Worm (Caenorhabditis elegans) whole organism, young adult: ENCODE data around the gene crb-1.
A peak's percentile ranks its signal among the peaks of the same experiment; 100 is the strongest.

ENCODE experiments used
- D2030.7 ChIP-seq: fragments of 200-800 bp; sonication (Bioruptor generic); IDR thresholded peaks from 2 replicates; pipeline ENCODE4 v1.3.6; 2022; ENCODE audit warnings: missing genetic modification reagents, missing genetic modification characterization, missing compliant biosample characterization
- F22D6.2 ChIP-seq: sonication (generic microtip); optimal IDR thresholded peaks from 2 replicates; lab custom pipeline; 2016; ENCODE audit warnings: mild to moderate bottlenecking, missing genetic modification characterization, missing compliant biosample characterization
- F23B12.7 ChIP-seq: sonication (generic microtip); optimal IDR thresholded peaks from 2 replicates; lab custom pipeline; 2017; ENCODE audit warnings: missing genetic modification characterization, mild to moderate bottlenecking, missing compliant biosample characterization, antibody characterized with exemption, moderate library complexity; ENCODE audit not compliant: insufficient read depth
- F57C9.4 ChIP-seq: sonication (generic microtip); optimal IDR thresholded peaks from 2 replicates; lab custom pipeline; 2017; ENCODE audit warnings: mild to moderate bottlenecking, missing genetic modification characterization, missing compliant biosample characterization
- K11D2.4 ChIP-seq: fragments of 200-800 bp; sonication (Bioruptor generic); IDR thresholded peaks from 2 replicates; pipeline ENCODE4 v1.3.6; 2022; ENCODE audit warnings: missing genetic modification reagents, missing genetic modification characterization, missing compliant biosample characterization
- K12H6.12 ChIP-seq: fragments of 200-800 bp; sonication (Bioruptor generic); optimal IDR thresholded peaks from 2 replicates; lab custom pipeline; 2018; ENCODE audit warnings: mild to moderate bottlenecking, missing genetic modification characterization, missing compliant biosample characterization
- Y53G8AR.9 ChIP-seq: fragments of 200-800 bp; sonication (Bioruptor generic); conservative IDR thresholded peaks from 2 replicates; pipeline ENCODE4 v1.3.6; 2022; ENCODE audit warnings: missing genetic modification reagents, missing genetic modification characterization, missing compliant biosample characterization
- aptf-2 ChIP-seq: fragments of 200-800 bp; sonication (Bioruptor generic); conservative IDR thresholded peaks from 2 replicates; pipeline ENCODE4 v1.3.6; 2022; ENCODE audit warnings: missing genetic modification reagents, missing genetic modification characterization, missing compliant biosample characterization
- aptf-3 ChIP-seq: fragments of 200-800 bp; sonication (Bioruptor generic); IDR thresholded peaks from 2 replicates; pipeline ENCODE4 v1.3.6; 2022; ENCODE audit warnings: missing genetic modification characterization, missing compliant biosample characterization
- attf-5 ChIP-seq: fragments of 200-800 bp; sonication (Bioruptor generic); optimal IDR thresholded peaks from 2 replicates; lab custom pipeline; 2018; ENCODE audit warnings: mild to moderate bottlenecking, missing genetic modification characterization, missing compliant biosample characterization
- bed-1 ChIP-seq: fragments of 200-800 bp; sonication (Bioruptor generic); IDR thresholded peaks from 2 replicates; pipeline ENCODE4 v1.3.6; 2022; ENCODE audit warnings: missing genetic modification reagents, missing genetic modification characterization, missing compliant biosample characterization
- bed-2 ChIP-seq: fragments of 200-800 bp; sonication (Bioruptor generic); IDR thresholded peaks from 2 replicates; pipeline ENCODE4 v1.3.6; 2022; ENCODE audit warnings: missing genetic modification reagents, missing genetic modification characterization, missing compliant biosample characterization
- ccch-3 ChIP-seq: fragments of 200-800 bp; sonication (Bioruptor generic); optimal IDR thresholded peaks from 2 replicates; lab custom pipeline; 2018; ENCODE audit warnings: mild to moderate bottlenecking, missing genetic modification characterization, missing compliant biosample characterization
- ceh-27 ChIP-seq: fragments of 200-800 bp; sonication (Bioruptor generic); optimal IDR thresholded peaks from 2 replicates; lab custom pipeline; 2018; ENCODE audit warnings: mild to moderate bottlenecking, missing genetic modification characterization, moderate library complexity, missing compliant biosample characterization
- ceh-58 ChIP-seq: fragments of 200-800 bp; sonication (Bioruptor generic); IDR thresholded peaks from 2 replicates; pipeline ENCODE4 v1.3.6; 2022; ENCODE audit warnings: missing genetic modification characterization, missing compliant biosample characterization
- ceh-91 ChIP-seq: fragments of 200-800 bp; sonication (Bioruptor generic); IDR thresholded peaks from 2 replicates; pipeline ENCODE4 v1.3.6; 2022; ENCODE audit warnings: missing genetic modification reagents, missing genetic modification characterization, missing compliant biosample characterization
- die-1 ChIP-seq: sonication (generic microtip); optimal IDR thresholded peaks from 2 replicates; lab custom pipeline; 2016; ENCODE audit warnings: missing genotype, mild to moderate bottlenecking, missing genetic modification characterization, missing compliant biosample characterization
- egl-18 ChIP-seq: fragments of 200-800 bp; sonication (Bioruptor generic); IDR thresholded peaks from 2 replicates; pipeline ENCODE4 v1.3.6; 2022; ENCODE audit warnings: missing genetic modification reagents, missing genetic modification characterization, missing compliant biosample characterization
- egl-44 ChIP-seq: fragments of 200-800 bp; sonication (Bioruptor generic); IDR thresholded peaks from 2 replicates; pipeline ENCODE4 v1.3.6; 2022; ENCODE audit warnings: missing genetic modification reagents, missing genetic modification characterization, missing compliant biosample characterization
- egrh-3 ChIP-seq: fragments of 200-800 bp; sonication (Bioruptor generic); IDR thresholded peaks from 2 replicates; pipeline ENCODE4 v1.3.6; 2022; ENCODE audit warnings: missing genetic modification reagents, missing genetic modification characterization, missing compliant biosample characterization
- hlh-26 ChIP-seq: fragments of 200-800 bp; sonication (Bioruptor generic); conservative IDR thresholded peaks from 2 replicates; pipeline ENCODE4 v1.3.6; 2022; ENCODE audit warnings: missing genetic modification reagents, missing genetic modification characterization, missing compliant biosample characterization
- hmg-1.2 ChIP-seq: fragments of 200-800 bp; sonication (Bioruptor generic); IDR thresholded peaks from 2 replicates; pipeline ENCODE4 v1.3.6; 2022; ENCODE audit warnings: missing genetic modification reagents, missing genetic modification characterization, missing compliant biosample characterization
- let-607 ChIP-seq, 2 experiments: fragments of 200-800 bp in 1 of 2; sonication (Bioruptor generic) in 1 of 2; sonication (generic microtip) in 1 of 2; optimal IDR thresholded peaks; 2 replicates each; lab custom pipeline; 2016 to 2018; ENCODE audit warnings: mild to moderate bottlenecking in 2 of 2, missing compliant biosample characterization in 2 of 2, missing genetic modification characterization in 2 of 2, moderate library complexity in 2 of 2, missing genotype in 1 of 2
- lin-40 ChIP-seq: sonication (generic microtip); optimal IDR thresholded peaks from 2 replicates; lab custom pipeline; 2016; ENCODE audit warnings: missing genetic modification characterization, mild to moderate bottlenecking, missing compliant biosample characterization, missing genotype, missing genetic modification reagents
- madf-3 ChIP-seq: fragments of 200-800 bp; sonication (Bioruptor generic); IDR thresholded peaks from 2 replicates; pipeline ENCODE4 v1.3.6; 2022; ENCODE audit warnings: missing genetic modification reagents, missing genetic modification characterization, missing compliant biosample characterization
- madf-6 ChIP-seq: fragments of 200-800 bp; sonication (Bioruptor generic); IDR thresholded peaks from 2 replicates; pipeline ENCODE4 v1.3.6; 2022; ENCODE audit warnings: missing genetic modification reagents, missing genetic modification characterization, missing compliant biosample characterization
- madf-8 ChIP-seq: fragments of 200-800 bp; sonication (Bioruptor generic); conservative IDR thresholded peaks from 2 replicates; pipeline ENCODE4 v1.3.6; 2022; ENCODE audit warnings: missing genetic modification reagents, missing genetic modification characterization, missing compliant biosample characterization
- mcd-1 ChIP-seq: fragments of 200-800 bp; sonication (Bioruptor generic); IDR thresholded peaks from 2 replicates; pipeline ENCODE4 v1.3.6; 2022; ENCODE audit warnings: missing genetic modification reagents, missing genetic modification characterization, missing compliant biosample characterization
- nfya-2 ChIP-seq: fragments of 200-800 bp; sonication (Bioruptor generic); IDR thresholded peaks from 2 replicates; pipeline ENCODE4 v1.3.6; 2022; ENCODE audit warnings: missing genetic modification reagents, missing genetic modification characterization, missing compliant biosample characterization
- nhr-120 ChIP-seq: fragments of 200-800 bp; sonication (Bioruptor generic); IDR thresholded peaks from 2 replicates; pipeline ENCODE4 v1.3.6; 2022; ENCODE audit warnings: missing genetic modification characterization, missing compliant biosample characterization
- nhr-80 ChIP-seq: sonication (generic microtip); optimal IDR thresholded peaks from 2 replicates; lab custom pipeline; 2016; ENCODE audit warnings: missing genetic modification characterization, missing compliant biosample characterization
- pbrm-1 ChIP-seq: fragments of 200-800 bp; sonication (Bioruptor generic); IDR thresholded peaks from 2 replicates; pipeline ENCODE4 v1.3.6; 2022; ENCODE audit warnings: missing genetic modification reagents, missing genetic modification characterization, missing compliant biosample characterization
- snpc-1.3 ChIP-seq: sonication (generic microtip); optimal IDR thresholded peaks from 2 replicates; lab custom pipeline; 2017; ENCODE audit warnings: missing genetic modification characterization, mild to moderate bottlenecking, missing compliant biosample characterization, antibody characterized with exemption, moderate library complexity, missing genotype, missing genetic modification reagents; ENCODE audit not compliant: insufficient read depth
- snpc-4 ChIP-seq, 5 experiments: fragments of 150-350 bp in 1 of 5; sonication (generic microtip) in 4 of 5; optimal IDR thresholded peaks; 2 replicates each; lab custom pipeline; 2014 to 2018; ENCODE audit warnings: missing genetic modification characterization in 5 of 5, missing biosample characterization in 3 of 5, antibody characterized with exemption in 2 of 5, mild to moderate bottlenecking in 2 of 5, missing compliant biosample characterization in 2 of 5, missing genotype in 2 of 5, moderate library complexity in 2 of 5, missing genetic modification reagents in 1 of 5
- tbp1 ChIP-seq: fragments of 200-800 bp; sonication (Bioruptor generic); optimal IDR thresholded peaks from 2 replicates; lab custom pipeline; 2018; ENCODE audit warnings: mild to moderate bottlenecking, missing genetic modification characterization, missing compliant biosample characterization
- tbx-9 ChIP-seq: sonication (generic microtip); optimal IDR thresholded peaks from 2 replicates; lab custom pipeline; 2016; ENCODE audit warnings: borderline replicate concordance, missing genetic modification characterization, inconsistent platforms, missing compliant biosample characterization
- ztf-26 ChIP-seq: sonication (generic microtip); optimal IDR thresholded peaks from 2 replicates; lab custom pipeline; 2017; ENCODE audit warnings: missing genetic modification characterization, missing compliant biosample characterization

crb-1 gene

ce11 chrX:17451410-17451809 lies 37.6 kb upstream of the crb-1 start, which contains the start of gene C36E6.2:
Gene C36E6.2 (plus strand): TSS chrX:17451670.
- no peak for TF ChIP-seq ceh-91
- TF ChIP-seq mcd-1 (GFP tag; lab: Robert Waterston, UW): no peak
- no peak for TF ChIP-seq bed-2
- no peak for TF ChIP-seq Y53G8AR.9 (GFP tag; lab: Robert Waterston, UW)
- TF ChIP-seq hmg-1.2 (GFP tag; lab: Robert Waterston, UW): peak; percentile 86
- peak; percentile 27 for TF ChIP-seq nhr-80
- TF ChIP-seq madf-8 (GFP tag; lab: Robert Waterston, UW): no peak
- no peak for TF ChIP-seq snpc-4 (GFP tag; optimal IDR thresholded peaks at IDR 0.05; lab: Kevin White, UChicago)
- TF ChIP-seq snpc-4 (tag; optimal IDR thresholded peaks at IDR 0.05; lab: Kevin White, UChicago): peak in 1 of 4 experiments; percentile 39
- no peak for TF ChIP-seq nfya-2 (GFP tag; lab: Robert Waterston, UW)
- no peak for TF ChIP-seq F22D6.2
- no peak for TF ChIP-seq D2030.7
- TF ChIP-seq die-1 (tag; lab: Kevin White, UChicago): no peak
- TF ChIP-seq K11D2.4 (GFP tag; lab: Robert Waterston, UW): 0 out of 2 replicates have a peak, but pooled peaks have one; percentile 30
- TF ChIP-seq F57C9.4 (tag; lab: Kevin White, UChicago): no peak
- TF ChIP-seq ceh-27 (GFP tag; lab: Kevin White, UChicago): peak; percentile 65
- peak; percentile 15 for TF ChIP-seq F23B12.7 (tag; lab: Kevin White, UChicago)
- no peak for TF ChIP-seq hlh-26 (GFP tag; lab: Robert Waterston, UW)
- TF ChIP-seq egl-18 (GFP tag; lab: Robert Waterston, UW): 0 out of 2 replicates have a peak, but pooled peaks have one; percentile 16
- no peak for TF ChIP-seq let-607 (tag; optimal IDR thresholded peaks at IDR 0.05; lab: Kevin White, UChicago)
- no peak for TF ChIP-seq tbx-9 (tag; lab: Kevin White, UChicago)
- peak; percentile 70 for TF ChIP-seq lin-40 (tag; lab: Kevin White, UChicago)
- TF ChIP-seq snpc-1.3 (tag; lab: Kevin White, UChicago): no peak
- peak; percentile 26 for TF ChIP-seq tbp1 (GFP tag; lab: Kevin White, UChicago)
- TF ChIP-seq attf-5: peak; percentile 33
- TF ChIP-seq ztf-26 (tag; lab: Kevin White, UChicago): no peak
- peak; percentile 15 for TF ChIP-seq K12H6.12 (tag; lab: Kevin White, UChicago)
- TF ChIP-seq ccch-3 (GFP tag; lab: Kevin White, UChicago): no peak
- TF ChIP-seq, all 124 proteins: peak for 11

ce11 chrX:17447212-17447611 lies 33.4 kb upstream of the crb-1 start:
- TF ChIP-seq egrh-3 (GFP tag; lab: Robert Waterston, UW) (0 out of 2 replicates have a peak, but pooled peaks have one; percentile 23), madf-3 (GFP tag; lab: Robert Waterston, UW) (peak; percentile 77; the same call in 1 of the 2 replicates)
- TF ChIP-seq, all 124 proteins: peak for 2; not testable (repeated sequence) for 122

- 0 out of 2 replicates have a peak, but pooled peaks have one; percentile 42 for TF ChIP-seq pbrm-1 (GFP tag; lab: Robert Waterston, UW)
- TF ChIP-seq egl-44 (GFP tag; lab: Robert Waterston, UW): 0 out of 2 replicates have a peak, but pooled peaks have one; percentile 60
- 0 out of 2 replicates have a peak, but pooled peaks have one; percentile 48 for TF ChIP-seq egl-18 (GFP tag; lab: Robert Waterston, UW)
- TF ChIP-seq ceh-58 (GFP tag; lab: Robert Waterston, UW): peak; percentile 91; the same call in 1 of the 2 replicates
- 0 out of 2 replicates have a peak, but pooled peaks have one; percentile 32 for TF ChIP-seq nfya-2 (GFP tag; lab: Robert Waterston, UW)
- TF ChIP-seq aptf-3 (GFP tag; lab: Robert Waterston, UW): peak; percentile 71; the same call in 1 of the 2 replicates
- 0 out of 2 replicates have a peak, but pooled peaks have one; percentile 13 for TF ChIP-seq madf-6 (GFP tag; lab: Robert Waterston, UW)
- peak; percentile 38; the same call in 1 of the 2 replicates for TF ChIP-seq aptf-2 (GFP tag; lab: Robert Waterston, UW)
- 0 out of 2 replicates have a peak, but pooled peaks have one; percentile 21 for TF ChIP-seq bed-1 (GFP tag; lab: Robert Waterston, UW)
- TF ChIP-seq nhr-120: 0 out of 2 replicates have a peak, but pooled peaks have one; percentile 19
Observed at ce11 chrX:17445239-17445638, 31.4 kb upstream of the crb-1 start.
